Fruit fly (Drosophila melanogaster) whole organism, prepupa: Measurements from ENCODE around the gene boil.

Experiments
- CG10631 ChIP-seq: fragments of 200-800 bp; sonication (Bioruptor generic); optimal IDR thresholded peaks from 2 replicates; lab custom pipeline; 2016; ENCODE audit warnings: missing biosample characterization, missing genetic modification characterization
- CG10669 ChIP-seq: fragments of 200-800 bp; sonication (Bioruptor generic); optimal IDR thresholded peaks from 3 replicates; lab custom pipeline; 2018; ENCODE audit warnings: missing biosample characterization, mild to moderate bottlenecking, missing genetic modification characterization, moderate library complexity
- CG11762 ChIP-seq: fragments of 200-800 bp; sonication (Bioruptor generic); optimal IDR thresholded peaks from 3 replicates; lab custom pipeline; 2016; ENCODE audit warnings: missing biosample characterization, missing genetic modification characterization; ENCODE audit not compliant: insufficient read depth
- CG11902 ChIP-seq: fragments of 200-800 bp; sonication (Bioruptor generic); optimal IDR thresholded peaks from 3 replicates; lab custom pipeline; 2016; ENCODE audit warnings: missing biosample characterization, missing genetic modification characterization
- CG15336 ChIP-seq: fragments of 200-800 bp; sonication (Bioruptor generic); IDR thresholded peaks from 2 replicates; pipeline ENCODE4 v1.3.6; 2022; ENCODE audit warnings: missing biosample characterization, missing genetic modification characterization
- CG1621 ChIP-seq: fragments of 200-800 bp; sonication (Bioruptor generic); optimal IDR thresholded peaks from 3 replicates; lab custom pipeline; 2018; ENCODE audit warnings: missing biosample characterization, mild to moderate bottlenecking, missing genetic modification characterization
- CG31627 ChIP-seq: fragments of 200-800 bp; sonication (Bioruptor generic); optimal IDR thresholded peaks from 3 replicates; lab custom pipeline; 2016; ENCODE audit warnings: missing biosample characterization, missing genetic modification characterization
- CG32006 ChIP-seq: fragments of 200-800 bp; sonication (Bioruptor generic); optimal IDR thresholded peaks from 3 replicates; lab custom pipeline; 2017; ENCODE audit warnings: missing biosample characterization, mild to moderate bottlenecking, missing genetic modification characterization
- CG34406 ChIP-seq: fragments of 200-800 bp; sonication (Bioruptor generic); optimal IDR thresholded peaks from 3 replicates; lab custom pipeline; 2016; ENCODE audit warnings: missing biosample characterization, missing genetic modification characterization
- CG3919 ChIP-seq: fragments of 200-800 bp; sonication (Bioruptor generic); optimal IDR thresholded peaks from 3 replicates; lab custom pipeline; 2016; ENCODE audit warnings: missing biosample characterization, missing genetic modification characterization
- CG4318 ChIP-seq: fragments of 200-800 bp; sonication (Bioruptor generic); optimal IDR thresholded peaks from 3 replicates; lab custom pipeline; 2017; ENCODE audit warnings: missing biosample characterization, mild to moderate bottlenecking, missing genetic modification characterization
- CG6163 ChIP-seq: fragments of 200-800 bp; sonication (Bioruptor generic); IDR thresholded peaks from 3 replicates; pipeline ENCODE4 v1.3.6; 2022; ENCODE audit warnings: missing biosample characterization, missing genetic modification characterization
- CG6276 ChIP-seq: fragments of 200-800 bp; sonication (Bioruptor generic); optimal IDR thresholded peaks from 2 replicates; lab custom pipeline; 2017; ENCODE audit warnings: missing biosample characterization, mild to moderate bottlenecking, missing genetic modification characterization
- CG6792 ChIP-seq: fragments of 200-800 bp; sonication (Bioruptor generic); optimal IDR thresholded peaks from 3 replicates; lab custom pipeline; 2016; ENCODE audit warnings: missing biosample characterization, missing genetic modification characterization
- CG8119 ChIP-seq: fragments of 200-800 bp; sonication (Bioruptor generic); IDR thresholded peaks from 3 replicates; pipeline ENCODE4 v1.3.6; 2022; ENCODE audit warnings: missing biosample characterization, missing genetic modification characterization
- CG8632 ChIP-seq: fragments of 200-800 bp; sonication (Bioruptor generic); optimal IDR thresholded peaks from 3 replicates; lab custom pipeline; 2016; ENCODE audit warnings: missing biosample characterization, missing genetic modification characterization
- CG9139 ChIP-seq: fragments of 200-800 bp; sonication (Bioruptor generic); optimal IDR thresholded peaks from 3 replicates; lab custom pipeline; 2017; ENCODE audit warnings: missing biosample characterization, mild to moderate bottlenecking, missing genetic modification characterization
- Eip75B ChIP-seq: fragments of 200-800 bp; sonication (Bioruptor generic); optimal IDR thresholded peaks from 3 replicates; lab custom pipeline; 2016; ENCODE audit warnings: missing biosample characterization, missing genetic modification characterization
- Eip78C ChIP-seq: fragments of 200-800 bp; sonication (Bioruptor generic); peaks from one replicate; lab custom pipeline; 2016; ENCODE audit warnings: missing biosample characterization, missing genetic modification characterization
- Eip93F ChIP-seq: fragments of 200-800 bp; sonication (Bioruptor generic); optimal IDR thresholded peaks from 2 replicates; lab custom pipeline; 2016; ENCODE audit warnings: missing biosample characterization, mild to moderate bottlenecking, missing genetic modification characterization
- Ets21C ChIP-seq: fragments of 200-800 bp; sonication (Bioruptor generic); optimal IDR thresholded peaks from 3 replicates; lab custom pipeline; 2016; ENCODE audit warnings: missing biosample characterization, missing genetic modification characterization
- Ets96B ChIP-seq: fragments of 200-800 bp; optimal IDR thresholded peaks from 2 replicates; lab custom pipeline; 2019; ENCODE audit warnings: missing biosample characterization, mild to moderate bottlenecking, missing genetic modification characterization, moderate library complexity
- Gug ChIP-seq: fragments of 200-800 bp; sonication (Bioruptor generic); IDR thresholded peaks from 2 replicates; pipeline ENCODE4 v1.3.6; 2022; ENCODE audit warnings: missing biosample characterization, missing genetic modification characterization
- Hr38 ChIP-seq: sonication (Bioruptor generic); optimal IDR thresholded peaks from 2 replicates; lab custom pipeline; 2016; ENCODE audit warnings: missing biosample characterization, missing genetic modification characterization
- Hr39 ChIP-seq: fragments of 200-800 bp; sonication (Bioruptor generic); optimal IDR thresholded peaks from 2 replicates; lab custom pipeline; 2016; ENCODE audit warnings: missing biosample characterization, missing genetic modification characterization
- Hr4 ChIP-seq: fragments of 200-800 bp; sonication (Bioruptor generic); optimal IDR thresholded peaks from 3 replicates; lab custom pipeline; 2016; ENCODE audit warnings: missing biosample characterization, missing genetic modification characterization
- Lpt ChIP-seq: fragments of 200-800 bp; sonication (Bioruptor generic); optimal IDR thresholded peaks from 3 replicates; lab custom pipeline; 2016; ENCODE audit warnings: missing biosample characterization, missing genetic modification characterization
- OdsH ChIP-seq: fragments of 200-800 bp; sonication (Bioruptor generic); optimal IDR thresholded peaks from 3 replicates; lab custom pipeline; 2016; ENCODE audit warnings: missing biosample characterization, missing genetic modification characterization
- Smox ChIP-seq: fragments of 200-800 bp; sonication (Bioruptor generic); optimal IDR thresholded peaks from 3 replicates; lab custom pipeline; 2016; ENCODE audit warnings: missing biosample characterization, missing genetic modification characterization
- Sox102F ChIP-seq: fragments of 200-800 bp; sonication (Bioruptor generic); optimal IDR thresholded peaks from 2 replicates; lab custom pipeline; 2016; ENCODE audit warnings: missing biosample characterization, mild to moderate bottlenecking, missing genetic modification characterization
- Sox14 ChIP-seq: fragments of 200-800 bp; sonication (Bioruptor generic); optimal IDR thresholded peaks from 3 replicates; lab custom pipeline; 2016; ENCODE audit warnings: missing biosample characterization, missing genetic modification characterization
- Sox15 ChIP-seq: fragments of 200-800 bp; sonication (Bioruptor generic); optimal IDR thresholded peaks from 3 replicates; lab custom pipeline; 2016; ENCODE audit warnings: missing biosample characterization, missing genetic modification characterization
- achi ChIP-seq: fragments of 200-800 bp; sonication (Bioruptor generic); optimal IDR thresholded peaks from 3 replicates; lab custom pipeline; 2016; ENCODE audit warnings: missing biosample characterization, missing genetic modification characterization
- acj6 ChIP-seq: fragments of 200-800 bp; sonication (Bioruptor generic); optimal IDR thresholded peaks from 3 replicates; lab custom pipeline; 2016; ENCODE audit warnings: missing biosample characterization, missing genetic modification characterization
- cyc ChIP-seq: fragments of 200-800 bp; sonication (Bioruptor generic); optimal IDR thresholded peaks from 3 replicates; lab custom pipeline; 2016; ENCODE audit warnings: missing biosample characterization, missing genetic modification characterization
- dac ChIP-seq: fragments of 200-800 bp; sonication (Bioruptor generic); optimal IDR thresholded peaks from 2 replicates; lab custom pipeline; 2017; ENCODE audit warnings: missing biosample characterization, mild to moderate bottlenecking, missing genetic modification characterization
- eg ChIP-seq: fragments of 200-800 bp; sonication (Bioruptor generic); IDR thresholded peaks from 3 replicates; pipeline ENCODE4 v1.3.6; 2022; ENCODE audit warnings: missing biosample characterization, missing genetic modification characterization
- esn ChIP-seq: fragments of 200-800 bp; sonication (Bioruptor generic); optimal IDR thresholded peaks from 2 replicates; lab custom pipeline; 2016; ENCODE audit warnings: missing biosample characterization, mild to moderate bottlenecking, missing genetic modification characterization, moderate library complexity
- fd85E ChIP-seq: fragments of 200-800 bp; sonication (Bioruptor generic); optimal IDR thresholded peaks from 3 replicates; lab custom pipeline; 2016; ENCODE audit warnings: missing biosample characterization, missing genetic modification characterization
- fkh ChIP-seq: fragments of 200-800 bp; sonication (Bioruptor generic); optimal IDR thresholded peaks from 3 replicates; lab custom pipeline; 2017; ENCODE audit warnings: missing biosample characterization, mild to moderate bottlenecking, missing genetic modification characterization, moderate library complexity
- lz ChIP-seq: fragments of 200-800 bp; sonication (Bioruptor generic); optimal IDR thresholded peaks from 3 replicates; lab custom pipeline; 2016; ENCODE audit warnings: missing biosample characterization, missing genetic modification characterization
- net ChIP-seq: fragments of 200-800 bp; sonication (Bioruptor generic); optimal IDR thresholded peaks from 3 replicates; lab custom pipeline; 2016; ENCODE audit warnings: missing biosample characterization, missing genetic modification characterization
- pdm3 ChIP-seq: fragments of 200-800 bp; sonication (Bioruptor generic); optimal IDR thresholded peaks from 3 replicates; lab custom pipeline; 2016; ENCODE audit warnings: missing biosample characterization, missing genetic modification characterization
- salr ChIP-seq, 2 experiments: fragments of 200-800 bp; sonication (Bioruptor generic); optimal IDR thresholded peaks; 3 replicates each; lab custom pipeline; 2016 to 2018; ENCODE audit warnings: missing biosample characterization in 2 of 2, missing genetic modification characterization in 2 of 2, mild to moderate bottlenecking in 1 of 2
- spab ChIP-seq: fragments of 200-800 bp; sonication (Bioruptor generic); optimal IDR thresholded peaks from 2 replicates; lab custom pipeline; 2017; ENCODE audit warnings: missing biosample characterization, mild to moderate bottlenecking, missing genetic modification characterization, missing genetic modification reagents
- ss ChIP-seq, 2 experiments: fragments of 200-800 bp; sonication (Bioruptor generic); optimal IDR thresholded peaks; 2 replicates in 1 of 2; 3 replicates in 1 of 2; lab custom pipeline; 2017 to 2018; ENCODE audit warnings: mild to moderate bottlenecking in 2 of 2, missing biosample characterization in 2 of 2, missing genetic modification characterization in 2 of 2, moderate library complexity in 1 of 2
- svp ChIP-seq: fragments of 200-800 bp; sonication (Bioruptor generic); peaks from one replicate; lab custom pipeline; 2016; ENCODE audit warnings: missing biosample characterization, missing genetic modification characterization
- topi ChIP-seq: fragments of 200-800 bp; sonication (Bioruptor generic); optimal IDR thresholded peaks from 3 replicates; lab custom pipeline; 2016; ENCODE audit warnings: missing biosample characterization, missing genetic modification characterization
- vri ChIP-seq: fragments of 200-800 bp; sonication (Bioruptor generic); optimal IDR thresholded peaks from 3 replicates; lab custom pipeline; 2016; ENCODE audit warnings: missing biosample characterization, mild to moderate bottlenecking, missing genetic modification characterization

The boil gene

dm6 chrX:4906573-4906972 is 31.1 kb downstream of the boil start, which contains the start of gene CG6927 (continued):
- TF ChIP-seq CG15336 (GFP tag; lab: Robert Waterston, UW) (peak; percentile 87), cyc (GFP tag; lab: Kevin White, UChicago) (peak; percentile 47), Smox (GFP tag; lab: Kevin White, UChicago) (peak; percentile 50), CG4318 (GFP tag; lab: Kevin White, UChicago) (peak; percentile 63), fd85E (GFP tag; lab: Kevin White, UChicago) (no peak), Hr38 (no peak), CG11762 (peak; percentile 28), CG34406 (GFP tag; lab: Kevin White, UChicago) (peak; percentile 44)

DNA sequence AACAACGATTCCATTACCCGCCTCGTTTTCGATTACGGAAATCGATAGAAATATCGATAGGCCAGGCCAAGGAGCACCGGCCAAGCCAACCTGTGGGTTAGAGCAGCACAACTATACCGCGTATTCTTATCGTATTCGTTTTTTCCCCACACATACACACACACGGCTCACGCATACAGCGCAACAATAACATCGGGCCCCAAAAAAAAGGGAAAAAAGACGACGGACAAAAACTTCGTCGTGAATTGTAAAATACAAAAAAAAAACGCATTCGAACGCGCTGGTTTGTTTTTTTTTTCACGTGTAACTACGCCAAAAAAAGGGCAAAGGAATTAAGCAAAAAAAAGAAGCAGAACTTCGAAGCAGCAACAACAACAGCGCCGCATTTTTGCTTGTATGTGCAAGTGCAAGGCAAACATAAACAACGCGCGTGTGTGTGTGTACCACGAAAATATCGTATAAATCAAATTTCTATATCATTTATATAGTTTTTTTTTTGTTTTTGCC is 33.5 kb downstream of the boil start, which contains the start of gene CG32772:
CG32772 (plus strand) TSS at position 177 of the 507 bp plus-strand sequence.
- TF ChIP-seq CG15336 (GFP tag; lab: Robert Waterston, UW): peak; percentile 95
- peak; percentile 91 for TF ChIP-seq esn (GFP tag; lab: Kevin White, UChicago)
- TF ChIP-seq Ets96B (tag; lab: Kevin White, UChicago): peak; percentile 96
- TF ChIP-seq achi: peak; percentile 95
- peak; percentile 99 for TF ChIP-seq CG10669 (GFP tag; lab: Kevin White, UChicago)
- TF ChIP-seq topi (GFP tag; lab: Kevin White, UChicago): peak; percentile 94
- TF ChIP-seq CG31627 (GFP tag; lab: Kevin White, UChicago): peak; percentile 62
- peak; percentile 98 for TF ChIP-seq Eip75B
- TF ChIP-seq ss (GFP tag; optimal IDR thresholded peaks at IDR 0.05; lab: Kevin White, UChicago): peak; percentile 100
- peak; percentile 97 for TF ChIP-seq CG8119 (GFP tag; lab: Robert Waterston, UW)
- peak; percentile 99 for TF ChIP-seq CG1621 (tag; lab: Kevin White, UChicago)
- TF ChIP-seq pdm3 (GFP tag; lab: Kevin White, UChicago): peak; percentile 97
- peak; percentile 13 for TF ChIP-seq fkh (GFP tag; lab: Kevin White, UChicago)
- TF ChIP-seq dac (GFP tag; lab: Kevin White, UChicago): peak; percentile 99
- peak; percentile 91 for TF ChIP-seq OdsH (GFP tag; lab: Kevin White, UChicago)
- peak; percentile 100 for TF ChIP-seq CG9139 (GFP tag; lab: Kevin White, UChicago)
- TF ChIP-seq fd85E (GFP tag; lab: Kevin White, UChicago): peak; percentile 93
- peak; percentile 48 for TF ChIP-seq Hr38
- peak; percentile 74 for TF ChIP-seq CG4318 (GFP tag; lab: Kevin White, UChicago)
- TF ChIP-seq spab (GFP tag; lab: Kevin White, UChicago): peak; percentile 99
- TF ChIP-seq CG6163 (GFP tag; lab: Robert Waterston, UW): peak; percentile 99
- TF ChIP-seq net: peak; percentile 99
- TF ChIP-seq eg (GFP tag; lab: Robert Waterston, UW): peak; percentile 99
- TF ChIP-seq Smox (GFP tag; lab: Kevin White, UChicago): peak; percentile 87
- peak; percentile 79 for TF ChIP-seq Hr4 (GFP tag; lab: Kevin White, UChicago)
- peak; percentile 99 for TF ChIP-seq Eip78C
- TF ChIP-seq CG8632 (GFP tag; lab: Kevin White, UChicago): peak; percentile 99
- peak; percentile 92 for TF ChIP-seq Gug
- TF ChIP-seq CG3919 (GFP tag; lab: Kevin White, UChicago): peak; percentile 97
- TF ChIP-seq Sox15 (GFP tag; lab: Kevin White, UChicago): peak; percentile 54
- TF ChIP-seq CG32006: peak; percentile 89
- TF ChIP-seq Eip93F (GFP tag; lab: Kevin White, UChicago): peak; percentile 96
- TF ChIP-seq vri: peak; percentile 97
- peak; percentile 96 for TF ChIP-seq CG11762
- peak; percentile 66 for TF ChIP-seq Hr39
- peak; percentile 97 for TF ChIP-seq Sox102F (GFP tag; lab: Kevin White, UChicago)
- TF ChIP-seq CG10631 (GFP tag; lab: Kevin White, UChicago): peak; percentile 96
- TF ChIP-seq Sox14: peak; percentile 89
- TF ChIP-seq CG11902 (GFP tag; lab: Kevin White, UChicago): peak; percentile 63
- peak; percentile 86 for TF ChIP-seq lz
- TF ChIP-seq cyc (GFP tag; lab: Kevin White, UChicago): peak; percentile 82
- peak; percentile 97 to 99 for TF ChIP-seq salr (GFP tag; optimal IDR thresholded peaks at IDR 0.05; lab: Kevin White, UChicago)
- TF ChIP-seq acj6: peak; percentile 90
- peak; percentile 94 for TF ChIP-seq CG6792
- TF ChIP-seq Ets21C (GFP tag; lab: Kevin White, UChicago): peak; percentile 20
- peak; percentile 87 for TF ChIP-seq svp (GFP tag; lab: Kevin White, UChicago)
- TF ChIP-seq CG6276: peak; percentile 99
- peak; percentile 98 for TF ChIP-seq Lpt (GFP tag; lab: Kevin White, UChicago)
